Fruit fly (Drosophila melanogaster) whole organism, embryonic: ENCODE measurements around the gene Rab9E.

Source experiments
- ATbp ChIP-seq: fragments of 200-800 bp; sonication (Bioruptor generic); optimal IDR thresholded peaks from 2 replicates; lab custom pipeline; 2017; ENCODE audit warnings: missing biosample characterization, mild to moderate bottlenecking, missing genetic modification characterization, missing genetic modification reagents
- Abd-B ChIP-seq: fragments of 200-800 bp; sonication (Bioruptor generic); optimal IDR thresholded peaks from 2 replicates; lab custom pipeline; 2018; ENCODE audit warnings: missing biosample characterization, mild to moderate bottlenecking, missing genetic modification characterization, moderate library complexity
- Ada2b ChIP-seq: fragments of 200-800 bp; sonication (Bioruptor generic); IDR thresholded peaks from 2 replicates; pipeline ENCODE4 v1.3.6; 2022; ENCODE audit warnings: missing biosample characterization, missing genetic modification characterization
- B-H2 ChIP-seq: fragments of 200-800 bp; sonication (Bioruptor generic); optimal IDR thresholded peaks from 2 replicates; lab custom pipeline; 2018; ENCODE audit warnings: missing biosample characterization, mild to moderate bottlenecking, missing genetic modification characterization
- BtbVII ChIP-seq: fragments of 200-800 bp; sonication (Bioruptor generic); optimal IDR thresholded peaks from 3 replicates; lab custom pipeline; 2017; ENCODE audit warnings: missing biosample characterization, mild to moderate bottlenecking, missing genetic modification characterization
- C15 ChIP-seq: fragments of 200-800 bp; sonication (Bioruptor generic); IDR thresholded peaks from 3 replicates; pipeline ENCODE4 v1.3.6; 2022; ENCODE audit warnings: missing biosample characterization, missing genetic modification characterization
- CG10209 ChIP-seq: fragments of 200-800 bp; sonication (Bioruptor generic); optimal IDR thresholded peaks from 3 replicates; lab custom pipeline; 2017; ENCODE audit warnings: missing biosample characterization, mild to moderate bottlenecking, missing genetic modification characterization, missing genetic modification reagents
- CG10431 ChIP-seq: fragments of 200-800 bp; sonication (Bioruptor generic); optimal IDR thresholded peaks from 3 replicates; lab custom pipeline; 2018; ENCODE audit warnings: missing biosample characterization, mild to moderate bottlenecking, missing genetic modification characterization
- CG11085 ChIP-seq: fragments of 200-800 bp; sonication (Bioruptor generic); IDR thresholded peaks from 2 replicates; pipeline ENCODE4 v1.3.6; 2022; ENCODE audit warnings: missing biosample characterization, missing genetic modification characterization
- CG11247 ChIP-seq: fragments of 200-800 bp; sonication (Bioruptor generic); IDR thresholded peaks from 2 replicates; pipeline ENCODE4 v1.3.6; 2022; ENCODE audit warnings: missing biosample characterization, missing genetic modification characterization
- CG11695 ChIP-seq: fragments of 200-800 bp; sonication (Bioruptor generic); IDR thresholded peaks from 3 replicates; pipeline ENCODE4 v1.3.6; 2022; ENCODE audit warnings: missing biosample characterization, missing genetic modification characterization
- CG11696 ChIP-seq: fragments of 200-800 bp; sonication (Bioruptor generic); IDR thresholded peaks from 2 replicates; pipeline ENCODE4 v1.3.6; 2022; ENCODE audit warnings: missing biosample characterization, missing genetic modification characterization
- CG12299 ChIP-seq: fragments of 200-800 bp; sonication (Bioruptor generic); optimal IDR thresholded peaks from 2 replicates; lab custom pipeline; 2018; ENCODE audit warnings: missing biosample characterization, mild to moderate bottlenecking, missing genetic modification characterization
- CG1233 ChIP-seq: fragments of 200-800 bp; sonication (Bioruptor generic); optimal IDR thresholded peaks from 4 replicates; lab custom pipeline; 2018; ENCODE audit warnings: missing biosample characterization, mild to moderate bottlenecking, missing genetic modification characterization
- CG17912 ChIP-seq: fragments of 200-800 bp; sonication (Bioruptor generic); optimal IDR thresholded peaks from 2 replicates; lab custom pipeline; 2018; ENCODE audit warnings: missing biosample characterization, mild to moderate bottlenecking, missing genetic modification characterization
- CG18476 ChIP-seq: fragments of 200-800 bp; sonication (Bioruptor generic); optimal IDR thresholded peaks from 2 replicates; lab custom pipeline; 2016; ENCODE audit warnings: missing biosample characterization, mild to moderate bottlenecking, missing genetic modification characterization
- CG2712 ChIP-seq: fragments of 200-800 bp; optimal IDR thresholded peaks from 3 replicates; lab custom pipeline; 2019; ENCODE audit warnings: missing biosample characterization, mild to moderate bottlenecking, missing genetic modification characterization, moderate library complexity
- CG31365 ChIP-seq: fragments of 200-800 bp; sonication (Bioruptor generic); optimal IDR thresholded peaks from 2 replicates; lab custom pipeline; 2018; ENCODE audit warnings: missing biosample characterization, mild to moderate bottlenecking, missing genetic modification characterization
- CG4404 ChIP-seq: fragments of 200-800 bp; sonication (Bioruptor generic); IDR thresholded peaks from 2 replicates; pipeline ENCODE4 v1.3.6; 2022; ENCODE audit warnings: missing biosample characterization, missing genetic modification characterization
- CG7786 ChIP-seq: fragments of 200-800 bp; sonication (Bioruptor generic); optimal IDR thresholded peaks from 2 replicates; lab custom pipeline; 2016; ENCODE audit warnings: missing biosample characterization, missing genetic modification characterization
- CG8089 ChIP-seq: fragments of 200-800 bp; sonication (Bioruptor generic); optimal IDR thresholded peaks from 3 replicates; lab custom pipeline; 2016; ENCODE audit warnings: missing biosample characterization, missing genetic modification characterization
- CG8281 ChIP-seq: fragments of 200-800 bp; sonication (Bioruptor generic); optimal IDR thresholded peaks from 2 replicates; lab custom pipeline; 2018; ENCODE audit warnings: missing biosample characterization, mild to moderate bottlenecking, missing genetic modification characterization, moderate library complexity
- CG8924 ChIP-seq: fragments of 200-800 bp; optimal IDR thresholded peaks from 3 replicates; lab custom pipeline; 2019; ENCODE audit warnings: missing biosample characterization, mild to moderate bottlenecking, missing genetic modification characterization, moderate library complexity
- Dip2 ChIP-seq: fragments of 200-800 bp; sonication (Bioruptor generic); IDR thresholded peaks from 2 replicates; pipeline ENCODE4 v1.3.6; 2022; ENCODE audit warnings: missing biosample characterization, missing genetic modification characterization
- E2f2 ChIP-seq: fragments of 200-800 bp; sonication (Bioruptor generic); IDR thresholded peaks from 2 replicates; pipeline ENCODE4 v1.3.6; 2022; ENCODE audit warnings: missing biosample characterization, missing genetic modification characterization
- HLH54F ChIP-seq: fragments of 200-800 bp; sonication (Bioruptor generic); optimal IDR thresholded peaks from 3 replicates; lab custom pipeline; 2016; ENCODE audit warnings: missing biosample characterization, missing genetic modification characterization
- HmgZ ChIP-seq: fragments of 200-800 bp; sonication (Bioruptor generic); optimal IDR thresholded peaks from 2 replicates; lab custom pipeline; 2018; ENCODE audit warnings: missing biosample characterization, mild to moderate bottlenecking, missing genetic modification characterization
- Hmr ChIP-seq: fragments of 200-800 bp; sonication (Bioruptor generic); optimal IDR thresholded peaks from 3 replicates; lab custom pipeline; 2017; ENCODE audit warnings: mild to moderate bottlenecking, missing biosample characterization, missing genetic modification reagents, missing genetic modification characterization
- Hr51 ChIP-seq, 2 experiments: fragments of 200-800 bp; sonication (Bioruptor generic); optimal IDR thresholded peaks; 2 replicates in 1 of 2; 3 replicates in 1 of 2; lab custom pipeline; 2016 to 2018; ENCODE audit warnings: missing biosample characterization in 2 of 2, missing genetic modification characterization in 2 of 2, mild to moderate bottlenecking in 1 of 2, moderate library complexity in 1 of 2
- Nf-YB ChIP-seq: fragments of 200-800 bp; sonication (Bioruptor generic); optimal IDR thresholded peaks from 3 replicates; lab custom pipeline; 2019; ENCODE audit warnings: missing biosample characterization, mild to moderate bottlenecking, missing genetic modification characterization, moderate library complexity
- Ptx1 ChIP-seq: fragments of 200-800 bp; sonication (Bioruptor generic); IDR thresholded peaks from 2 replicates; pipeline ENCODE4 v1.3.6; 2022; ENCODE audit warnings: missing biosample characterization, missing genetic modification characterization
- Rx ChIP-seq: fragments of 200-800 bp; sonication (Bioruptor generic); IDR thresholded peaks from 2 replicates; pipeline ENCODE4 v1.3.6; 2022; ENCODE audit warnings: missing biosample characterization, missing genetic modification characterization
- Ssrp ChIP-seq: fragments of 200-800 bp; sonication (Bioruptor generic); optimal IDR thresholded peaks from 2 replicates; lab custom pipeline; 2018; ENCODE audit warnings: missing biosample characterization, mild to moderate bottlenecking, missing genetic modification characterization, moderate library complexity
- Xbp1 ChIP-seq: fragments of 200-800 bp; sonication (Bioruptor generic); optimal IDR thresholded peaks from 3 replicates; lab custom pipeline; 2016; ENCODE audit warnings: missing biosample characterization, mild to moderate bottlenecking, missing genetic modification characterization
- Xrp1 ChIP-seq: fragments of 200-800 bp; sonication (Bioruptor generic); IDR thresholded peaks from 2 replicates; pipeline ENCODE4 v1.3.6; 2022; ENCODE audit warnings: missing biosample characterization, missing genetic modification characterization
- aop ChIP-seq: fragments of 200-800 bp; sonication (Bioruptor generic); IDR thresholded peaks from 2 replicates; pipeline ENCODE4 v1.3.6; 2022; ENCODE audit warnings: missing biosample characterization, missing genetic modification characterization
- ap ChIP-seq: fragments of 200-800 bp; sonication (Bioruptor generic); IDR thresholded peaks from 2 replicates; pipeline ENCODE4 v1.3.6; 2022; ENCODE audit warnings: missing biosample characterization, missing genetic modification characterization
- corto ChIP-seq: fragments of 200-800 bp; sonication (Bioruptor generic); optimal IDR thresholded peaks from 2 replicates; lab custom pipeline; 2016; ENCODE audit warnings: missing biosample characterization, mild to moderate bottlenecking, missing genetic modification characterization, moderate library complexity
- hkb ChIP-seq, 2 experiments: fragments of 200-800 bp in 1 of 2; fragments of >200 bp in 1 of 2; sonication (Bioruptor generic) in 1 of 2; IDR thresholded peaks in 1 of 2; optimal IDR thresholded peaks in 1 of 2; 2 replicates each; pipeline versions ENCODE4 v1.3.6 to Lab custom; 2017 to 2022; ENCODE audit warnings: missing biosample characterization in 1 of 2, missing genetic modification characterization in 1 of 2
- insv ChIP-seq, 2 experiments: fragments of 200-800 bp; sonication (Bioruptor generic); optimal IDR thresholded peaks; 3 replicates each; lab custom pipeline; 2016 to 2018; ENCODE audit warnings: missing biosample characterization in 2 of 2, missing genetic modification characterization in 2 of 2
- pum ChIP-seq: fragments of 200-800 bp; sonication (Bioruptor generic); optimal IDR thresholded peaks from 2 replicates; lab custom pipeline; 2016; ENCODE audit warnings: missing biosample characterization, missing genetic modification characterization
- row ChIP-seq: fragments of 200-800 bp; sonication (Bioruptor generic); IDR thresholded peaks from 3 replicates; pipeline ENCODE4 v1.3.6; 2022; ENCODE audit warnings: missing biosample characterization, missing genetic modification characterization
- salm ChIP-seq: fragments of 200-800 bp; sonication (Bioruptor generic); optimal IDR thresholded peaks from 2 replicates; lab custom pipeline; 2018; ENCODE audit warnings: missing biosample characterization, mild to moderate bottlenecking, missing genetic modification characterization
- shn ChIP-seq: fragments of 200-800 bp; sonication (Bioruptor generic); optimal IDR thresholded peaks from 3 replicates; lab custom pipeline; 2016; ENCODE audit warnings: missing biosample characterization, missing genetic modification characterization
- slbo ChIP-seq: fragments of 200-800 bp; sonication (Bioruptor generic); IDR thresholded peaks from 2 replicates; pipeline ENCODE4 v1.3.6; 2022; ENCODE audit warnings: missing biosample characterization, missing genetic modification characterization
- tgo ChIP-seq: fragments of 200-800 bp; sonication (Bioruptor generic); IDR thresholded peaks from 3 replicates; pipeline ENCODE4 v1.3.6; 2022; ENCODE audit warnings: missing biosample characterization, missing genetic modification characterization
- tx ChIP-seq: fragments of 200-800 bp; sonication (Bioruptor generic); optimal IDR thresholded peaks from 2 replicates; lab custom pipeline; 2016; ENCODE audit warnings: missing biosample characterization, missing genetic modification characterization

Rab9E gene

dm6 chrX:10620144-10621005 lies 41.3 kb downstream of the Rab9E start, which contains the start of gene CG43347 (continued):
- TF ChIP-seq CG8281 (tag; lab: Kevin White, UChicago), result peak; percentile 19
- TF ChIP-seq Hmr (GFP tag; lab: Kevin White, UChicago), result peak; percentile 86
- TF ChIP-seq E2f2, result no peak
- no peak for TF ChIP-seq CG11696 (GFP tag; lab: Robert Waterston, UW)
- TF ChIP-seq insv (GFP tag; optimal IDR thresholded peaks at IDR 0.05; lab: Kevin White, UChicago), result peak in 1 of 2 experiments; percentile 9
- peak; percentile 5 for TF ChIP-seq CG10431 (GFP tag; lab: Kevin White, UChicago)
- peak; percentile 79 for TF ChIP-seq row (GFP tag; lab: Robert Waterston, UW)
- no peak for TF ChIP-seq aop (GFP tag; lab: Robert Waterston, UW)
- TF ChIP-seq tgo (GFP tag; lab: Robert Waterston, UW), result peak; percentile 49; the same call in 2 of the 3 replicates
- TF ChIP-seq BtbVII (GFP tag; lab: Kevin White, UChicago), result peak; percentile 78
- peak; percentile 66 for TF ChIP-seq Ptx1 (GFP tag; lab: Robert Waterston, UW)
- TF ChIP-seq ATbp, result peak; percentile 70
- TF ChIP-seq CG11695 (GFP tag; lab: Robert Waterston, UW), result peak; percentile 39; the same call in 1 of the 3 replicates
- peak; percentile 71 for TF ChIP-seq CG2712 (tag; lab: Kevin White, UChicago)
- TF ChIP-seq CG12299 (tag; lab: Kevin White, UChicago), result peak; percentile 69
- 0 out of 2 replicates have a peak, but pooled peaks have one; percentile 38 for TF ChIP-seq ap (GFP tag; lab: Robert Waterston, UW)
- peak; percentile 55 for TF ChIP-seq CG18476 (GFP tag; lab: Kevin White, UChicago)
- peak; percentile 65 for TF ChIP-seq Xrp1 (GFP tag; lab: Robert Waterston, UW)
- no peak for TF ChIP-seq corto (GFP tag; lab: Kevin White, UChicago)
- peak; percentile 39; the same call in 1 of the 2 replicates for TF ChIP-seq CG4404 (GFP tag; lab: Robert Waterston, UW)
- TF ChIP-seq Hr51 (GFP tag; optimal IDR thresholded peaks at IDR 0.05; lab: Kevin White, UChicago), result peak in 1 of 2 experiments; percentile 81
- TF ChIP-seq CG7786, result peak; percentile 12
- peak; percentile 62 for TF ChIP-seq B-H2 (GFP tag; lab: Kevin White, UChicago)
- peak; percentile 29 for TF ChIP-seq Nf-YB (GFP tag; lab: Kevin White, UChicago)
- peak; percentile 34 for TF ChIP-seq HmgZ (tag; lab: Kevin White, UChicago)
- 0 out of 2 replicates have a peak, but pooled peaks have one; percentile 18 for TF ChIP-seq Rx (GFP tag; lab: Robert Waterston, UW)
- TF ChIP-seq Abd-B (GFP tag; lab: Kevin White, UChicago), result peak; percentile 58
- TF ChIP-seq CG11085 (GFP tag; lab: Robert Waterston, UW), result peak; percentile 31; the same call in 1 of the 2 replicates
- peak; percentile 13; the same call in 1 of the 2 replicates for TF ChIP-seq CG11247 (GFP tag; lab: Robert Waterston, UW)
- TF ChIP-seq Dip2, result no peak
- no peak for TF ChIP-seq CG8089 (GFP tag; lab: Kevin White, UChicago)
- peak; percentile 22 for TF ChIP-seq CG31365 (tag; lab: Kevin White, UChicago)
- TF ChIP-seq Ada2b (GFP tag; lab: Robert Waterston, UW), result peak; percentile 43; the same call in 1 of the 2 replicates
- peak; percentile 31 for TF ChIP-seq HLH54F (GFP tag; lab: Kevin White, UChicago)
- peak; percentile 74 for TF ChIP-seq CG8924
- no peak for TF ChIP-seq hkb (optimal IDR thresholded peaks at IDR 0.05; lab: Kevin White, UChicago)
- TF ChIP-seq hkb (GFP tag; IDR thresholded peaks at IDR 0.05; lab: Robert Waterston, UW), result peak; percentile 61
- peak; percentile 42 for TF ChIP-seq CG1233
- no peak for TF ChIP-seq CG17912 (GFP tag; lab: Kevin White, UChicago)
- TF ChIP-seq Ssrp, result peak; percentile 65
- TF ChIP-seq slbo (GFP tag; lab: Robert Waterston, UW), result peak; percentile 62
- TF ChIP-seq Xbp1 (GFP tag; lab: Kevin White, UChicago), result peak; percentile 67
- peak; percentile 29 for TF ChIP-seq salm
- TF ChIP-seq tx (GFP tag; lab: Kevin White, UChicago), result no peak
- no peak for TF ChIP-seq pum
- no peak for TF ChIP-seq shn (GFP tag; lab: Kevin White, UChicago)
- TF ChIP-seq C15, result 0 out of 3 replicates have a peak, but pooled peaks have one; percentile 20
- TF ChIP-seq CG10209 (GFP tag; lab: Kevin White, UChicago), result peak; percentile 70
